Fruit fly (Drosophila melanogaster): Measurements from ENCODE around the gene CG11050.

CG11050 gene

DNA sequence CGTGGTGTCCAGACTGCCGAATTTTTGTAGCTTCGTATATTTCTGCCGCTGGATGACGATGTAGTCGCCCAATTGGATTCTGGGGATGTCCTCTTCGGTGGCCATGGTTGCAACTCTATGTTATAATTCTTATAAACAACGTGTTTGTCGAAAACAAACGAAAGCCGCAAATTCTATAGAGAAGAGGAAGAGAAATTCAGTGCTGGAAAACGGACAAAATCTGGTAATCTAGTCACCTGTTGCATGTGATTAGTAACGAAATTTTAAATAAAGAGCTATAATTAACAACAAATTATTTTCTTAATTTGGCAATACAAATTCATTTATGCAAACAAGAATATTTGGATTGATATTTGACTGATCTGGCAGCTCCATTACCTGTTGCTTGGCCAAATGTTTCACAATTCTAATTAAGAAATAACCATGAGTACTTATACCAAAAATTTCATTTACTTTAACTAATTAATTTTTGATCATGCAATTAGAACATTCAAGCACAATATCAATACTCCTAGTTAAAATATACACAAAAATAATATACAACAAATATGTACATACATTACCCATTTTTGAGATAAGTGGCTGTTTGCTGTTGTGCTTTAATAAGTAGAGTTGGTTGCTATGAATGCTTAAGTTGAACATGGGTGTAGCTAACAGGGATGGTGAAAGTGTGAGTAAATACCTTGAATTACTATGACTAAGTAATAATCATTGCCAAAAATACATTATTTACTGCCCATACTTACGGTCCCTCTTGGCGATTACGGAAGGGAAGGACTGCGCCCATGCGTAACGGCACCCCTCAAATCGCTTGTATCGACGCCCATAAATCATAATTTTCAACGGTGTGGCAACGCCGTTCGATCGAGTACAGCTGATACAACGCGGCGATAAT, 49.1 kb upstream of the CG11050 start, which contains the start of the genes Trmt6 and Ent2 (continued):
- TF ChIP-seq CG17359 (tag; optimal IDR thresholded peaks at IDR 0.05), result peak; percentile 94
- 0 out of 2 replicates have a peak, but pooled peaks have one; percentile 32 for TF ChIP-seq bbx (GFP tag; IDR thresholded peaks at IDR 0.05; ENCODE audit: partially characterized antibody)
- TF ChIP-seq CG18764 (GFP tag; optimal IDR thresholded peaks at IDR 0.05), result peak; percentile 91
- no peak for TF ChIP-seq vnd (GFP tag; IDR thresholded peaks at IDR 0.05; ENCODE audit: partially characterized antibody)
- TF ChIP-seq hth (optimal IDR thresholded peaks at IDR 0.05), result no peak
- peak; percentile 76 for TF ChIP-seq CG7928 (GFP tag; optimal IDR thresholded peaks at IDR 0.05)
- peak; percentile 96 for TF ChIP-seq CG13624 (GFP tag; optimal IDR thresholded peaks at IDR 0.05)
- peak; percentile 90 for TF ChIP-seq gcm2 (GFP tag; optimal IDR thresholded peaks at IDR 0.05)
- TF ChIP-seq CG17568 (GFP tag; optimal IDR thresholded peaks at IDR 0.05), result peak; percentile 80
- TF ChIP-seq ftz-f1 (GFP tag; optimal IDR thresholded peaks at IDR 0.05), result peak; percentile 62
- no peak; the same call in 1 of the 2 replicates for TF ChIP-seq amos (GFP tag; IDR thresholded peaks at IDR 0.05; ENCODE audit: partially characterized antibody)
- TF ChIP-seq bigmax (GFP tag; optimal IDR thresholded peaks at IDR 0.05), result peak; percentile 27
- 0 out of 3 replicates have a peak, but pooled peaks have one; percentile 51 for TF ChIP-seq CG6791 (GFP tag; IDR thresholded peaks at IDR 0.05; ENCODE audit: partially characterized antibody)
- TF ChIP-seq CG4854 (GFP tag; optimal IDR thresholded peaks at IDR 0.05), result peak; percentile 93
- peak; percentile 70 for TF ChIP-seq Deaf1 (tag; optimal IDR thresholded peaks at IDR 0.05)
- TF ChIP-seq CG13424 (tag; optimal IDR thresholded peaks at IDR 0.05), result peak; percentile 90
- TF ChIP-seq dan (GFP tag; IDR thresholded peaks at IDR 0.05), result peak; percentile 92
- peak; percentile 97 for TF ChIP-seq lab (GFP tag; optimal IDR thresholded peaks at IDR 0.05)
- TF ChIP-seq HLH3B (GFP tag; IDR thresholded peaks at IDR 0.05), result peak; percentile 98
- TF ChIP-seq Tbp (GFP tag; optimal IDR thresholded peaks at IDR 0.05), result no peak
- peak; percentile 82 for TF ChIP-seq CG7987 (GFP tag; optimal IDR thresholded peaks at IDR 0.05)
- peak; percentile 95 for TF ChIP-seq gsb (GFP tag; IDR thresholded peaks at IDR 0.05)
- TF ChIP-seq CoRest (tag; optimal IDR thresholded peaks at IDR 0.05), result peak; percentile 96
- peak; percentile 94 for TF ChIP-seq CG5953 (GFP tag; IDR thresholded peaks at IDR 0.05)
- peak; percentile 98 for TF ChIP-seq ase (GFP tag; IDR thresholded peaks at IDR 0.05)
- peak in 1 of 2 experiments; percentile 29 for TF ChIP-seq tll (GFP tag; optimal IDR thresholded peaks at IDR 0.05)
- TF ChIP-seq CG16779 (GFP tag; IDR thresholded peaks at IDR 0.05), result peak; percentile 97
- peak; percentile 94 for TF ChIP-seq CG17612 (GFP tag; IDR thresholded peaks at IDR 0.05)
- peak; percentile 80 for TF ChIP-seq CG6854 (GFP tag; optimal IDR thresholded peaks at IDR 0.05)
- peak; percentile 87 for TF ChIP-seq dmrt11E (tag; optimal IDR thresholded peaks at IDR 0.05)
- peak; percentile 96 for TF ChIP-seq shn (GFP tag; optimal IDR thresholded peaks at IDR 0.05)
- TF ChIP-seq pan (optimal IDR thresholded peaks at IDR 0.05), result no peak
- peak in 1 of 2 experiments; percentile 98 for TF ChIP-seq pan (GFP tag; optimal IDR thresholded peaks at IDR 0.05 in 1 of 2, IDR thresholded peaks at IDR 0.05 in 1 of 2)
- TF ChIP-seq Adf1 (GFP tag; IDR thresholded peaks at IDR 0.05), result peak; percentile 77
- TF ChIP-seq CG5180 (GFP tag; optimal IDR thresholded peaks at IDR 0.05), result peak; percentile 78
- TF ChIP-seq cg (GFP tag; optimal IDR thresholded peaks at IDR 0.05), result no peak
- TF ChIP-seq gro (GFP tag; optimal IDR thresholded peaks at IDR 0.05), result peak; percentile 95
- TF ChIP-seq Hmr (GFP tag; optimal IDR thresholded peaks at IDR 0.05), result peak; percentile 94
- TF ChIP-seq Doc2 (GFP tag; IDR thresholded peaks at IDR 0.05), result peak; percentile 93
- TF ChIP-seq sisA (GFP tag; IDR thresholded peaks at IDR 0.05), result peak; percentile 99
- peak; percentile 97 for TF ChIP-seq Abd-B (GFP tag; optimal IDR thresholded peaks at IDR 0.05)
- TF ChIP-seq mld (GFP tag; IDR thresholded peaks at IDR 0.05; ENCODE audit: partially characterized antibody), result no peak
- TF ChIP-seq CG17186 (GFP tag; optimal IDR thresholded peaks at IDR 0.05), result peak; percentile 91
- TF ChIP-seq CG2199 (GFP tag; IDR thresholded peaks at IDR 0.05), result peak; percentile 95
- TF ChIP-seq fd64A (GFP tag; optimal IDR thresholded peaks at IDR 0.05), result peak; percentile 86
- peak; percentile 90 for TF ChIP-seq abd-A (tag; optimal IDR thresholded peaks at IDR 0.05)
- peak; percentile 93 for TF ChIP-seq CG6813 (GFP tag; optimal IDR thresholded peaks at IDR 0.05)
- no peak for TF ChIP-seq CG8478 (optimal IDR thresholded peaks at IDR 0.05)

All from whole organism, embryonic.